Worm (Caenorhabditis elegans): ENCODE measurements around the gene Y39H10B.2.

The Y39H10B.2 gene

ce11 chrV:3704688-3705087 is 36.1 kb downstream of the Y39H10B.2 start, which contains the start of gene lin-40:
lin-40 (plus strand) TSS chrV:3704988.
- TF ChIP-seq ztf-23 (GFP tag; IDR thresholded peaks at IDR 0.05) (no peak), cog-1 (tag; optimal IDR thresholded peaks at IDR 0.05) (no peak), med-1 (GFP tag; optimal IDR thresholded peaks at IDR 0.05; ENCODE audit: insufficient read depth) (no peak), ztf-29 (GFP tag; IDR thresholded peaks at IDR 0.05) (no peak), tab-1 (GFP tag; IDR thresholded peaks at IDR 0.05) (no peak), flt-1 (GFP tag; IDR thresholded peaks at IDR 0.05) (no peak), klf-2 (GFP tag; conservative IDR thresholded peaks at IDR 0.05) (no peak), ref-1 (GFP tag; conservative IDR thresholded peaks at IDR 0.05) (no peak), T22C8.4 (GFP tag; IDR thresholded peaks at IDR 0.05) (no peak)

ce11 chrV:3706167-3706566 is 37.6 kb downstream of the Y39H10B.2 start:
- TF ChIP-seq tab-1 (GFP tag; IDR thresholded peaks at IDR 0.05) = no peak
- TF ChIP-seq med-1 (GFP tag; optimal IDR thresholded peaks at IDR 0.05; ENCODE audit: insufficient read depth) = no peak
- TF ChIP-seq ref-1 (GFP tag; conservative IDR thresholded peaks at IDR 0.05) = no peak
- no peak for TF ChIP-seq flt-1 (GFP tag; IDR thresholded peaks at IDR 0.05)
- TF ChIP-seq ztf-29 (GFP tag; IDR thresholded peaks at IDR 0.05) = no peak
- no peak for TF ChIP-seq T22C8.4 (GFP tag; IDR thresholded peaks at IDR 0.05)
- TF ChIP-seq cog-1 (tag; optimal IDR thresholded peaks at IDR 0.05) = no peak
- TF ChIP-seq ztf-23 (GFP tag; IDR thresholded peaks at IDR 0.05) = no peak
- no peak for TF ChIP-seq klf-2 (GFP tag; conservative IDR thresholded peaks at IDR 0.05)

DNA sequence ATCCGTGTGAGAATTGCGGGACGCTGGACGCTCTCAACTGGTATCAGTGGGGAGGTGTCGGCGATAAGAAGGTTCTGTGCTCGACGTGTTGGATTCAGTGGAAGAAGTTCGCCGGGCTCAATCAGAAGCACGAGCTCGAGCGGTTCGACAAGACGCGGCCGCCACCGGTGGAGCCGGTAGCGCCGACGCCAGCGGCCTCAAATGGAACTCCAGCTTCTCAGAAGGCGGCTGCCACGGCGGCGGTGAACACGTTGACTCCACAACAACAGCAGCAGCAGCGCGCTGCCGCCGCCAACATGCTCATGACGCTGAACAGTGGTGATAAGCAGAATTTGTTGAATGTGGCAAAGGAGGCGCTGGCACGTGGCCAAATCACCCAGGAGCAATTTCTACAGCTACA is 38.3 kb downstream of the Y39H10B.2 start:
- TF ChIP-seq flt-1 (GFP tag; IDR thresholded peaks at IDR 0.05) (no peak), T22C8.4 (GFP tag; IDR thresholded peaks at IDR 0.05) (no peak), ztf-23 (GFP tag; IDR thresholded peaks at IDR 0.05) (no peak), cog-1 (tag; optimal IDR thresholded peaks at IDR 0.05) (no peak), klf-2 (GFP tag; conservative IDR thresholded peaks at IDR 0.05) (no peak), ref-1 (GFP tag; conservative IDR thresholded peaks at IDR 0.05) (no peak), tab-1 (GFP tag; IDR thresholded peaks at IDR 0.05) (no peak), med-1 (GFP tag; optimal IDR thresholded peaks at IDR 0.05; ENCODE audit: insufficient read depth) (no peak), ztf-29 (GFP tag; IDR thresholded peaks at IDR 0.05) (no peak)

ce11 chrV:3711544-3711943 is 43.0 kb downstream of the Y39H10B.2 start:
- TF ChIP-seq ref-1 (GFP tag; conservative IDR thresholded peaks at IDR 0.05) = no peak
- TF ChIP-seq cog-1 (tag; optimal IDR thresholded peaks at IDR 0.05) = no peak
- TF ChIP-seq klf-2 (GFP tag; conservative IDR thresholded peaks at IDR 0.05) = no peak
- no peak for TF ChIP-seq T22C8.4 (GFP tag; IDR thresholded peaks at IDR 0.05)
- no peak for TF ChIP-seq ztf-29 (GFP tag; IDR thresholded peaks at IDR 0.05)

- TF ChIP-seq cog-1 (tag; optimal IDR thresholded peaks at IDR 0.05) = no peak
- no peak for TF ChIP-seq flt-1 (GFP tag; IDR thresholded peaks at IDR 0.05)
Measured at ce11 chrV:3712192-3712591, 43.6 kb downstream of the Y39H10B.2 start.

- TF ChIP-seq flt-1 (GFP tag; IDR thresholded peaks at IDR 0.05) (no peak), klf-2 (GFP tag; conservative IDR thresholded peaks at IDR 0.05) (no peak), ztf-29 (GFP tag; IDR thresholded peaks at IDR 0.05) (no peak), T22C8.4 (GFP tag; IDR thresholded peaks at IDR 0.05) (peak; percentile 79)
Measured at ce11 chrV:3712955-3713354, 44.4 kb downstream of the Y39H10B.2 start.

ce11 chrV:3714750-3715149 is 46.2 kb downstream of the Y39H10B.2 start:
- TF ChIP-seq cog-1 (tag; optimal IDR thresholded peaks at IDR 0.05) (no peak), tab-1 (GFP tag; IDR thresholded peaks at IDR 0.05) (no peak), med-1 (GFP tag; optimal IDR thresholded peaks at IDR 0.05; ENCODE audit: insufficient read depth) (no peak), ztf-29 (GFP tag; IDR thresholded peaks at IDR 0.05) (no peak), ref-1 (GFP tag; conservative IDR thresholded peaks at IDR 0.05) (no peak), T22C8.4 (GFP tag; IDR thresholded peaks at IDR 0.05) (no peak), flt-1 (GFP tag; IDR thresholded peaks at IDR 0.05) (no peak), klf-2 (GFP tag; conservative IDR thresholded peaks at IDR 0.05) (no peak), ztf-23 (GFP tag; IDR thresholded peaks at IDR 0.05) (no peak)

ce11 chrV:3715488-3716019 is 47.0 kb downstream of the Y39H10B.2 start, which contains the start of gene nrsn-1:
nrsn-1 (minus strand) TSS chrV:3715969.
- TF ChIP-seq tab-1 (GFP tag; IDR thresholded peaks at IDR 0.05) (0 out of 2 replicates have a peak, but pooled peaks have one; percentile 19), ztf-29 (GFP tag; IDR thresholded peaks at IDR 0.05) (no peak)

ce11 chrV:3716279-3716887 is 47.8 kb downstream of the Y39H10B.2 start:
- TF ChIP-seq klf-2 (GFP tag; conservative IDR thresholded peaks at IDR 0.05) (no peak), T22C8.4 (GFP tag; IDR thresholded peaks at IDR 0.05) (no peak), med-1 (GFP tag; optimal IDR thresholded peaks at IDR 0.05; ENCODE audit: insufficient read depth) (no peak), cog-1 (tag; optimal IDR thresholded peaks at IDR 0.05) (no peak), ref-1 (GFP tag; conservative IDR thresholded peaks at IDR 0.05) (no peak), ztf-23 (GFP tag; IDR thresholded peaks at IDR 0.05) (no peak), ztf-29 (GFP tag; IDR thresholded peaks at IDR 0.05) (no peak), flt-1 (GFP tag; IDR thresholded peaks at IDR 0.05) (no peak), tab-1 (GFP tag; IDR thresholded peaks at IDR 0.05) (no peak)

ce11 chrV:3717751-3718150 is 49.2 kb downstream of the Y39H10B.2 start:
- no peak for TF ChIP-seq cog-1 (tag; optimal IDR thresholded peaks at IDR 0.05)
- no peak for TF ChIP-seq tab-1 (GFP tag; IDR thresholded peaks at IDR 0.05)
- TF ChIP-seq T22C8.4 (GFP tag; IDR thresholded peaks at IDR 0.05) = no peak
- TF ChIP-seq ztf-29 (GFP tag; IDR thresholded peaks at IDR 0.05) = no peak
- TF ChIP-seq flt-1 (GFP tag; IDR thresholded peaks at IDR 0.05) = no peak
- TF ChIP-seq klf-2 (GFP tag; conservative IDR thresholded peaks at IDR 0.05) = no peak

All from whole organism, midembryonic.